Worm (Caenorhabditis elegans): ENCODE results near the gene D1025.10.

DNA sequence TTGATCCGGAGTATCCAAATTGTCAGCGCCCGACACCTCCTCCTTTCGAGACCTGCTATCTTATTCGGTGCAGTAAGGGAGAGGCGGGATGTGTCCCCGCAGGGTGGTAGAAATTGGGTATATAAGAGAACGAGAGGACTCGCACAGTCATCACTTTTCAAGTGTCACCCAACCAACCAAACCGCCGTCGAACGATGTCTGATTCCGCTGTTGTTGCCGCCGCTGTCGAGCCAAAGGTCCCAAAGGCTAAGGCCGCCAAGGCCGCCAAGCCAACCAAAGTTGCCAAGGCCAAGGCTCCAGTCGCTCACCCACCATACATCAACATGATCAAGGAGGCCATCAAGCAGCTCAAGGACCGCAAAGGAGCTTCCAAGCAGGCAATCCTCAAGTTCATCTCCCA lies 26.7 kb upstream of the D1025.10 start, which contains the start of gene his-24:
- TF ChIP-seq lin-39 (tag; optimal IDR thresholded peaks at IDR 0.05) (peak; percentile 14), fos-1 (tag; optimal IDR thresholded peaks at IDR 0.05) (peak; percentile 12), ztf-4 (tag; optimal IDR thresholded peaks at IDR 0.05) (no peak), nhr-76 (tag; optimal IDR thresholded peaks at IDR 0.05) (no peak), nhr-11 (tag; optimal IDR thresholded peaks at IDR 0.05) (no peak), mab-9 (GFP tag; IDR thresholded peaks at IDR 0.05) (peak; percentile 65), tbx-2 (tag; optimal IDR thresholded peaks at IDR 0.05) (peak; percentile 72), ama-1 (optimal IDR thresholded peaks at IDR 0.05) (peak; percentile 74), ceh-82 (tag; optimal IDR thresholded peaks at IDR 0.05) (peak; percentile 45 to 87 (median 48)), mdl-1 (tag; optimal IDR thresholded peaks at IDR 0.05) (peak in 1 of 2 experiments; percentile 46), lsy-2 (tag; optimal IDR thresholded peaks at IDR 0.05) (peak; percentile 52 to 66)
